Worm (Caenorhabditis elegans) whole organism, midembryonic: ENCODE measurements around the gene fbxb-51.

Experiments used
- T22C8.4 ChIP-seq: fragments of 200-800 bp; sonication (Bioruptor generic); IDR thresholded peaks from 2 replicates; pipeline ENCODE4 v1.3.6; 2022; ENCODE audit warnings: missing genetic modification characterization, missing compliant biosample characterization
- cog-1 ChIP-seq: sonication (generic microtip); optimal IDR thresholded peaks from 2 replicates; lab custom pipeline; 2016; ENCODE audit warnings: missing genetic modification characterization, missing compliant biosample characterization
- flt-1 ChIP-seq: fragments of 200-800 bp; sonication (Bioruptor generic); IDR thresholded peaks from 2 replicates; pipeline ENCODE4 v1.3.6; 2022; ENCODE audit warnings: missing genetic modification characterization, missing compliant biosample characterization
- klf-2 ChIP-seq: fragments of 200-800 bp; sonication (Bioruptor generic); conservative IDR thresholded peaks from 2 replicates; pipeline ENCODE4 v1.3.6; 2022; ENCODE audit warnings: missing genetic modification reagents, missing genetic modification characterization, missing compliant biosample characterization
- med-1 ChIP-seq: sonication (generic microtip); optimal IDR thresholded peaks from 2 replicates; lab custom pipeline; 2017; ENCODE audit warnings: missing genetic modification characterization, mild to moderate bottlenecking, missing compliant biosample characterization, antibody characterized with exemption, missing genetic modification reagents; ENCODE audit not compliant: insufficient read depth
- ref-1 ChIP-seq: fragments of 200-800 bp; sonication (Bioruptor generic); conservative IDR thresholded peaks from 2 replicates; pipeline ENCODE4 v1.3.6; 2022; ENCODE audit warnings: missing genetic modification reagents, missing genetic modification characterization, missing compliant biosample characterization
- tab-1 ChIP-seq: fragments of 200-800 bp; sonication (Bioruptor generic); IDR thresholded peaks from 2 replicates; pipeline ENCODE4 v1.3.6; 2022; ENCODE audit warnings: missing genetic modification characterization, missing compliant biosample characterization
- ztf-23 ChIP-seq: fragments of 200-800 bp; sonication (Bioruptor generic); IDR thresholded peaks from 2 replicates; pipeline ENCODE4 v1.3.6; 2022; ENCODE audit warnings: missing genetic modification reagents, missing genetic modification characterization, missing compliant biosample characterization
- ztf-29 ChIP-seq: fragments of 200-800 bp; sonication (Bioruptor generic); IDR thresholded peaks from 2 replicates; pipeline ENCODE4 v1.3.6; 2022; ENCODE audit warnings: missing genetic modification reagents, missing genetic modification characterization, missing compliant biosample characterization

ce11 chrII:1550501-1550900, at the start of gene fbxb-51, which contains the start of gene fbxb-52:
- no peak for TF ChIP-seq ref-1 (GFP tag; lab: Robert Waterston, UW)
- TF ChIP-seq flt-1 (GFP tag; lab: Robert Waterston, UW): no peak
- TF ChIP-seq T22C8.4: no peak
- TF ChIP-seq ztf-29 (GFP tag; lab: Robert Waterston, UW): no peak
- no peak for TF ChIP-seq ztf-23 (GFP tag; lab: Robert Waterston, UW)
- no peak for TF ChIP-seq med-1 (GFP tag; lab: Kevin White, UChicago)
- TF ChIP-seq tab-1 (GFP tag; lab: Robert Waterston, UW): no peak
- TF ChIP-seq cog-1: no peak
- no peak for TF ChIP-seq klf-2
